Worm (Caenorhabditis elegans): ENCODE data around the gene glb-1.
A peak's percentile ranks its signal among the peaks of the same experiment; 100 is the strongest.

The glb-1 gene

ce11 chrIII:8887184-8887801 is 35.8 kb downstream of the glb-1 start, which contains the start of gene famh-136 (continued):
- TF ChIP-seq cey-2 (tag; optimal IDR thresholded peaks at IDR 0.05; ENCODE audit: borderline replicate concordance, insufficient read depth) (no peak), madf-9 (GFP tag; conservative IDR thresholded peaks at IDR 0.05) (0 out of 2 replicates have a peak, but pooled peaks have one; percentile 33), sdz-12 (GFP tag; optimal IDR thresholded peaks at IDR 0.05) (no peak), ceh-62 (tag; optimal IDR thresholded peaks at IDR 0.05) (no peak), nhr-102 (tag; optimal IDR thresholded peaks at IDR 0.05) (peak; percentile 85), lsy-2 (tag; optimal IDR thresholded peaks at IDR 0.05) (peak; percentile 27 to 95), skn-1 (tag; optimal IDR thresholded peaks at IDR 0.05) (no peak), hif-1 (tag; optimal IDR thresholded peaks at IDR 0.05) (peak in 1 of 2 experiments; percentile 73), spr-3 (GFP tag; optimal IDR thresholded peaks at IDR 0.05) (peak; percentile 38), dve-1 (tag; optimal IDR thresholded peaks at IDR 0.05; ENCODE audit: insufficient read depth) (peak; percentile 98), unc-62 (GFP tag; optimal IDR thresholded peaks at IDR 0.05 in 1 of 2) (peak in 1 of 2 experiments; percentile 99), unc-62 (tag; optimal IDR thresholded peaks at IDR 0.05) (no peak), spr-1 (tag; optimal IDR thresholded peaks at IDR 0.05) (peak; percentile 77), duxl-1 (tag; optimal IDR thresholded peaks at IDR 0.05; ENCODE audit: poor library complexity) (peak; percentile 52), aha-1 (tag) (no peak), lin-1 (GFP tag; IDR thresholded peaks at IDR 0.05) (no peak), Y5F2A.4 (GFP tag; optimal IDR thresholded peaks at IDR 0.05) (no peak), set-16 (GFP tag; IDR thresholded peaks at IDR 0.05) (no peak), dmd-8 (GFP tag; IDR thresholded peaks at IDR 0.05) (no peak), ces-1 (GFP tag; optimal IDR thresholded peaks at IDR 0.05) (no peak), madf-5 (GFP tag; IDR thresholded peaks at IDR 0.05) (no peak), rbr-2 (tag; optimal IDR thresholded peaks at IDR 0.05) (peak; percentile 86), arid-1 (GFP tag; conservative IDR thresholded peaks at IDR 0.05) (peak; percentile 82), ceh-20 (GFP tag; IDR thresholded peaks at IDR 0.05) (0 out of 2 replicates have a peak, but pooled peaks have one; percentile 52), nhr-28 (tag; optimal IDR thresholded peaks at IDR 0.05) (peak; percentile 82), daf-12 (tag; optimal IDR thresholded peaks at IDR 0.05) (no peak), nhr-237 (tag; optimal IDR thresholded peaks at IDR 0.05) (no peak), ama-1 (optimal IDR thresholded peaks at IDR 0.05) (no peak), mxl-3 (GFP tag; optimal IDR thresholded peaks at IDR 0.05) (peak; percentile 41), zfp-3 (GFP tag; conservative IDR thresholded peaks at IDR 0.05) (peak; percentile 66; the same call in 1 of the 2 replicates), ceh-82 (tag; optimal IDR thresholded peaks at IDR 0.05) (no peak), nhr-41 (GFP tag; IDR thresholded peaks at IDR 0.05) (no peak), lin-38 (GFP tag; IDR thresholded peaks at IDR 0.05) (peak; percentile 85), pqm-1 (tag; optimal IDR thresholded peaks at IDR 0.05) (peak; percentile 65), ztf-11 (tag; optimal IDR thresholded peaks at IDR 0.05) (no peak), D1046.2 (GFP tag; IDR thresholded peaks at IDR 0.05) (0 out of 2 replicates have a peak, but pooled peaks have one; percentile 11), mes-2 (tag; optimal IDR thresholded peaks at IDR 0.05; ENCODE audit: poor library complexity, severe bottlenecking) (peak; percentile 85), ctbp-1 (GFP tag; IDR thresholded peaks at IDR 0.05) (peak; percentile 80), ceh-44 (GFP tag; IDR thresholded peaks at IDR 0.05) (no peak), nhr-11 (tag; optimal IDR thresholded peaks at IDR 0.05) (peak; percentile 75), lin-39 (tag; optimal IDR thresholded peaks at IDR 0.05) (no peak), mxl-2 (GFP tag; conservative IDR thresholded peaks at IDR 0.05) (no peak), ceh-28 (tag; optimal IDR thresholded peaks at IDR 0.05) (no peak), ZK546.5 (tag; optimal IDR thresholded peaks at IDR 0.05) (no peak), ZK337.2 (GFP tag; IDR thresholded peaks at IDR 0.05) (no peak), unc-130 (GFP tag; optimal IDR thresholded peaks at IDR 0.05) (peak; percentile 43), mep-1 (tag; optimal IDR thresholded peaks at IDR 0.05) (peak; percentile 95), F37D6.2 (tag; optimal IDR thresholded peaks at IDR 0.05) (peak; percentile 72), snpc-1.2 (GFP tag; IDR thresholded peaks at IDR 0.05) (no peak), nhr-6 (tag; optimal IDR thresholded peaks at IDR 0.05) (peak; percentile 65)
